Worm (Caenorhabditis elegans) whole organism, L1 larva: Measurements from ENCODE around the gene W08E12.2.

Experiments
- C04F5.9 ChIP-seq: sonication (generic microtip); optimal IDR thresholded peaks from 2 replicates; lab custom pipeline; 2016; ENCODE audit warnings: missing genetic modification characterization, missing compliant biosample characterization
- C16A3.4 ChIP-seq: fragments of 150-350 bp; optimal IDR thresholded peaks from 2 replicates; lab custom pipeline; 2014; ENCODE audit warnings: missing biosample characterization, missing genetic modification characterization
- Y116A8C.19 ChIP-seq: sonication (generic microtip); optimal IDR thresholded peaks from 2 replicates; lab custom pipeline; 2016; ENCODE audit warnings: missing compliant biosample characterization, missing genetic modification characterization, borderline replicate concordance
- aly-2 ChIP-seq: fragments of 150-350 bp; optimal IDR thresholded peaks from 2 replicates; lab custom pipeline; 2014; ENCODE audit warnings: missing biosample characterization, missing genetic modification characterization
- ama-1 ChIP-seq: fragments of 150-350 bp; optimal IDR thresholded peaks from 2 replicates; lab custom pipeline; 2014
- ceh-63 ChIP-seq: fragments of 200-800 bp; sonication (Bioruptor generic); optimal IDR thresholded peaks from 2 replicates; lab custom pipeline; 2018; ENCODE audit warnings: mild to moderate bottlenecking, missing genetic modification characterization, missing compliant biosample characterization
- ceh-8 ChIP-seq: fragments of 200-800 bp; sonication (Bioruptor generic); optimal IDR thresholded peaks from 2 replicates; lab custom pipeline; 2018; ENCODE audit warnings: mild to moderate bottlenecking, missing genetic modification characterization, moderate library complexity, missing compliant biosample characterization
- ceh-88 ChIP-seq: fragments of 200-800 bp; sonication (Bioruptor generic); IDR thresholded peaks from 2 replicates; pipeline ENCODE4 v1.3.6; 2022; ENCODE audit warnings: missing genetic modification characterization, missing compliant biosample characterization
- ceh-90 ChIP-seq: sonication (generic microtip); optimal IDR thresholded peaks from 2 replicates; lab custom pipeline; 2016; ENCODE audit warnings: missing genetic modification characterization, missing compliant biosample characterization
- ces-1 ChIP-seq: fragments of 150-350 bp; optimal IDR thresholded peaks from 2 replicates; lab custom pipeline; 2014; ENCODE audit warnings: missing biosample characterization, missing genetic modification reagents, missing genetic modification characterization
- dpl-1 ChIP-seq, 3 experiments: fragments of 150-350 bp in 2 of 3; sonication (generic microtip) in 1 of 3; optimal IDR thresholded peaks; 2 replicates each; lab custom pipeline; 2014 to 2017; ENCODE audit warnings: missing biosample characterization in 3 of 3, missing genetic modification characterization in 3 of 3, missing genetic modification reagents in 3 of 3
- efl-1 ChIP-seq, 4 experiments: fragments of 150-350 bp; optimal IDR thresholded peaks in 3 of 4; peaks in 1 of 4; 1 replicate in 1 of 4; 2 replicates in 3 of 4; lab custom pipeline; 2014; ENCODE audit warnings: missing biosample characterization in 2 of 4, missing genetic modification characterization in 2 of 4, missing genetic modification reagents in 2 of 4
- egl-13 ChIP-seq: sonication (generic microtip); optimal IDR thresholded peaks from 2 replicates; lab custom pipeline; 2016; ENCODE audit warnings: missing genotype, missing genetic modification reagents, missing genetic modification characterization, missing compliant biosample characterization
- egl-27 ChIP-seq, 2 experiments: fragments of 150-350 bp in 1 of 2; sonication (generic microtip); optimal IDR thresholded peaks; 3 replicates each; lab custom pipeline; 2017 to 2018; ENCODE audit warnings: missing biosample characterization in 2 of 2, missing genetic modification characterization in 2 of 2, missing genetic modification reagents in 2 of 2
- elt-2 ChIP-seq: sonication (generic microtip); optimal IDR thresholded peaks from 2 replicates; lab custom pipeline; 2016; ENCODE audit warnings: missing genetic modification characterization, mild to moderate bottlenecking, inconsistent platforms, missing compliant biosample characterization, missing genetic modification reagents
- elt-3 ChIP-seq, 6 experiments: fragments of 150-350 bp in 1 of 6; sonication (generic microtip); optimal IDR thresholded peaks; 2 replicates each; lab custom pipeline; 2017 to 2018; ENCODE audit warnings: missing biosample characterization in 6 of 6, missing genetic modification characterization in 6 of 6, inconsistent platforms in 1 of 6
- fkh-10 ChIP-seq: sonication (generic microtip); optimal IDR thresholded peaks from 2 replicates; lab custom pipeline; 2017; ENCODE audit warnings: missing biosample characterization, missing genetic modification reagents, missing genetic modification characterization
- fkh-4 ChIP-seq: sonication (generic microtip); optimal IDR thresholded peaks from 2 replicates; lab custom pipeline; 2016; ENCODE audit warnings: missing compliant biosample characterization, missing genetic modification characterization, borderline replicate concordance
- fkh-8 ChIP-seq: sonication (generic microtip); optimal IDR thresholded peaks from 2 replicates; lab custom pipeline; 2016; ENCODE audit warnings: mild to moderate bottlenecking, missing genetic modification characterization, missing compliant biosample characterization
- isw-1 ChIP-seq: fragments of 200-800 bp; sonication (Bioruptor generic); IDR thresholded peaks from 2 replicates; pipeline ENCODE4 v1.3.6; 2022; ENCODE audit warnings: missing genetic modification characterization, missing compliant biosample characterization
- jun-1 ChIP-seq: fragments of 150-350 bp; optimal IDR thresholded peaks from 2 replicates; lab custom pipeline; 2014; ENCODE audit warnings: missing biosample characterization, missing genetic modification reagents, missing genetic modification characterization
- lin-14 ChIP-seq: fragments of 200-800 bp; sonication (Bioruptor generic); optimal IDR thresholded peaks from 2 replicates; lab custom pipeline; 2018; ENCODE audit warnings: mild to moderate bottlenecking, missing genetic modification characterization, moderate library complexity, missing compliant biosample characterization
- lin-35 ChIP-seq, 2 experiments: fragments of 150-350 bp; optimal IDR thresholded peaks; 2 replicates each; lab custom pipeline; 2014; ENCODE audit warnings: missing biosample characterization in 2 of 2, missing genetic modification characterization in 2 of 2, missing genetic modification reagents in 2 of 2
- mab-9 ChIP-seq: fragments of 200-800 bp; sonication (Bioruptor generic); IDR thresholded peaks from 2 replicates; pipeline ENCODE4 v1.3.6; 2022; ENCODE audit warnings: missing genetic modification reagents, missing genetic modification characterization, missing compliant biosample characterization
- mdl-1 ChIP-seq, 2 experiments: fragments of 150-350 bp; optimal IDR thresholded peaks; 2 replicates each; lab custom pipeline; 2014 to 2017; ENCODE audit warnings: missing biosample characterization in 2 of 2, missing genetic modification characterization in 2 of 2, inconsistent platforms in 1 of 2
- mef-2 ChIP-seq: fragments of 150-350 bp; optimal IDR thresholded peaks from 2 replicates; lab custom pipeline; 2014; ENCODE audit warnings: missing biosample characterization, missing genetic modification characterization
- mep-1 ChIP-seq: fragments of 150-350 bp; optimal IDR thresholded peaks from 2 replicates; lab custom pipeline; 2014; ENCODE audit warnings: missing biosample characterization, missing genetic modification characterization
- nhr-11 ChIP-seq: fragments of 150-350 bp; optimal IDR thresholded peaks from 2 replicates; lab custom pipeline; 2014; ENCODE audit warnings: missing biosample characterization, missing genetic modification characterization
- nhr-19 ChIP-seq: fragments of 200-800 bp; sonication (Bioruptor generic); conservative IDR thresholded peaks from 2 replicates; pipeline ENCODE4 v1.3.6; 2022; ENCODE audit warnings: missing genetic modification characterization, missing compliant biosample characterization
- nhr-237 ChIP-seq: fragments of 150-350 bp; optimal IDR thresholded peaks from 2 replicates; lab custom pipeline; 2014; ENCODE audit warnings: missing biosample characterization, missing genetic modification characterization
- nhr-28 ChIP-seq: fragments of 150-350 bp; optimal IDR thresholded peaks from 2 replicates; lab custom pipeline; 2014; ENCODE audit warnings: missing biosample characterization, missing genetic modification characterization
- nhr-47 ChIP-seq: sonication (generic microtip); optimal IDR thresholded peaks from 2 replicates; lab custom pipeline; 2016; ENCODE audit warnings: mild to moderate bottlenecking, missing genetic modification characterization, moderate library complexity, missing compliant biosample characterization
- nhr-71 ChIP-seq: sonication (generic microtip); optimal IDR thresholded peaks from 2 replicates; lab custom pipeline; 2016; ENCODE audit warnings: mild to moderate bottlenecking, missing genetic modification characterization, moderate library complexity, missing compliant biosample characterization
- nhr-77 ChIP-seq: fragments of 150-350 bp; optimal IDR thresholded peaks from 2 replicates; lab custom pipeline; 2014; ENCODE audit warnings: missing biosample characterization, missing genetic modification characterization
- nhr-84 ChIP-seq: sonication (generic microtip); optimal IDR thresholded peaks from 2 replicates; lab custom pipeline; 2017; ENCODE audit warnings: missing biosample characterization, missing genetic modification characterization
- nhr-90 ChIP-seq: sonication (generic microtip); optimal IDR thresholded peaks from 2 replicates; lab custom pipeline; 2016; ENCODE audit warnings: mild to moderate bottlenecking, missing genetic modification characterization, missing compliant biosample characterization; ENCODE audit not compliant: poor library complexity
- pag-3 ChIP-seq: sonication (generic microtip); optimal IDR thresholded peaks from 2 replicates; lab custom pipeline; 2017; ENCODE audit warnings: missing genetic modification characterization, mild to moderate bottlenecking, missing compliant biosample characterization, antibody characterized with exemption, borderline replicate concordance; ENCODE audit not compliant: insufficient read depth
- pax-3 ChIP-seq: fragments of 200-800 bp; sonication (Bioruptor generic); optimal IDR thresholded peaks from 2 replicates; lab custom pipeline; 2018; ENCODE audit warnings: mild to moderate bottlenecking, missing genetic modification characterization, moderate library complexity, missing compliant biosample characterization
- pqm-1 ChIP-seq: sonication (generic microtip); optimal IDR thresholded peaks from 3 replicates; lab custom pipeline; 2017; ENCODE audit warnings: missing biosample characterization, missing genetic modification characterization
- sox-4 ChIP-seq: sonication (generic microtip); optimal IDR thresholded peaks from 2 replicates; lab custom pipeline; 2016; ENCODE audit warnings: missing genetic modification characterization, missing compliant biosample characterization
- sup-37 ChIP-seq: fragments of 200-800 bp; sonication (Bioruptor generic); optimal IDR thresholded peaks from 2 replicates; lab custom pipeline; 2018; ENCODE audit warnings: mild to moderate bottlenecking, missing genetic modification characterization, missing compliant biosample characterization
- swsn-7 ChIP-seq: sonication (generic microtip); optimal IDR thresholded peaks from 2 replicates; lab custom pipeline; 2016; ENCODE audit warnings: missing genetic modification characterization, missing compliant biosample characterization
- unc-62 ChIP-seq: fragments of 150-350 bp; optimal IDR thresholded peaks from 2 replicates; lab custom pipeline; 2014; ENCODE audit warnings: missing biosample characterization, missing genetic modification reagents, missing genetic modification characterization
- unc-86 ChIP-seq: sonication (generic microtip); optimal IDR thresholded peaks from 2 replicates; lab custom pipeline; 2016; ENCODE audit warnings: missing genetic modification characterization, missing compliant biosample characterization
- unc-98 ChIP-seq: fragments of 200-800 bp; sonication (Bioruptor generic); IDR thresholded peaks from 2 replicates; pipeline ENCODE4 v1.3.6; 2022; ENCODE audit warnings: missing genetic modification characterization, missing compliant biosample characterization
- vab-15 ChIP-seq: sonication (generic microtip); optimal IDR thresholded peaks from 2 replicates; lab custom pipeline; 2017; ENCODE audit warnings: missing genotype, mild to moderate bottlenecking, missing genetic modification characterization, missing compliant biosample characterization
- xbp-1 ChIP-seq: sonication (generic microtip); optimal IDR thresholded peaks from 2 replicates; lab custom pipeline; 2016; ENCODE audit warnings: missing genetic modification characterization, missing compliant biosample characterization
- ztf-11 ChIP-seq, 2 experiments: sonication (generic microtip); optimal IDR thresholded peaks; 2 replicates each; lab custom pipeline; 2016 to 2017; ENCODE audit warnings: missing genetic modification characterization in 2 of 2, missing biosample characterization in 1 of 2, missing compliant biosample characterization in 1 of 2

The W08E12.2 gene

ce11 chrIV:3338176-3338575, 32.5 kb downstream of the W08E12.2 start:
- TF ChIP-seq ceh-88 (GFP tag; lab: Robert Waterston, UW) (no peak), ama-1 (lab: Kevin White, UChicago) (no peak), fkh-10 (GFP tag; lab: Kevin White, UChicago) (no peak), ces-1 (GFP tag; lab: Kevin White, UChicago) (no peak), nhr-11 (tag; lab: Kevin White, UChicago) (no peak), lin-14 (GFP tag; lab: Kevin White, UChicago) (no peak), efl-1 (optimal IDR thresholded peaks at IDR 0.05; lab: Kevin White, UChicago) (no peak), efl-1 (GFP tag; optimal IDR thresholded peaks at IDR 0.05 in 1 of 2; lab: Kevin White, UChicago) (peak in 1 of 2 experiments; percentile 81), mdl-1 (tag; optimal IDR thresholded peaks at IDR 0.05; lab: Kevin White, UChicago) (no peak), egl-13 (tag; lab: Kevin White, UChicago) (no peak)

- TF ChIP-seq ztf-11 (tag; optimal IDR thresholded peaks at IDR 0.05; lab: Kevin White, UChicago) (peak in 1 of 2 experiments; percentile 69), pag-3 (tag; lab: Kevin White, UChicago) (no peak), swsn-7 (tag; lab: Kevin White, UChicago) (peak; percentile 88), nhr-71 (tag; lab: Kevin White, UChicago) (peak; percentile 93), nhr-237 (tag; lab: Kevin White, UChicago) (peak; percentile 40), lin-35 (GFP tag; optimal IDR thresholded peaks at IDR 0.05; lab: Kevin White, UChicago) (peak; percentile 96 to 97), dpl-1 (GFP tag; optimal IDR thresholded peaks at IDR 0.05; lab: Kevin White, UChicago) (peak; percentile 96 to 98 (median 97)), nhr-84 (no peak), mep-1 (tag; lab: Kevin White, UChicago) (peak; percentile 94), fkh-8 (tag; lab: Kevin White, UChicago) (peak; percentile 87), sup-37 (no peak), ceh-90 (tag; lab: Kevin White, UChicago) (peak; percentile 34), fkh-4 (tag; lab: Kevin White, UChicago) (peak; percentile 36), nhr-19 (peak; percentile 88), nhr-28 (tag; lab: Kevin White, UChicago) (no peak), ces-1 (GFP tag; lab: Kevin White, UChicago) (no peak), mef-2 (tag; lab: Kevin White, UChicago) (peak; percentile 23), egl-27 (tag; optimal IDR thresholded peaks at IDR 0.05; lab: Kevin White, UChicago) (no peak), unc-86 (tag; lab: Kevin White, UChicago) (peak; percentile 85), isw-1 (GFP tag; lab: Robert Waterston, UW) (peak; percentile 89), unc-62 (GFP tag; lab: Kevin White, UChicago) (no peak), C16A3.4 (peak; percentile 88), elt-2 (peak; percentile 8), sox-4 (tag; lab: Kevin White, UChicago) (peak; percentile 59), jun-1 (tag; lab: Kevin White, UChicago) (peak; percentile 75), aly-2 (tag; lab: Kevin White, UChicago) (no peak), mab-9 (GFP tag; lab: Robert Waterston, UW) (peak; percentile 55; the same call in 1 of the 2 replicates), pqm-1 (tag; lab: Kevin White, UChicago) (no peak), ceh-8 (peak; percentile 20), nhr-47 (tag; lab: Kevin White, UChicago) (peak; percentile 92), vab-15 (no peak), efl-1 (optimal IDR thresholded peaks at IDR 0.05; lab: Kevin White, UChicago) (peak; percentile 97 to 99), efl-1 (GFP tag; optimal IDR thresholded peaks at IDR 0.05 in 1 of 2; lab: Kevin White, UChicago) (peak; percentile 96 to 99), elt-3 (tag; optimal IDR thresholded peaks at IDR 0.05; lab: Kevin White, UChicago) (peak in 2 of 6 experiments; percentile 64 to 77), nhr-11 (tag; lab: Kevin White, UChicago) (peak; percentile 23), xbp-1 (tag; lab: Kevin White, UChicago) (peak; percentile 88), ceh-88 (GFP tag; lab: Robert Waterston, UW) (peak; percentile 54; the same call in 1 of the 2 replicates), pax-3 (tag; lab: Kevin White, UChicago) (peak; percentile 33), nhr-77 (tag; lab: Kevin White, UChicago) (peak; percentile 73), mdl-1 (tag; optimal IDR thresholded peaks at IDR 0.05; lab: Kevin White, UChicago) (peak in 1 of 2 experiments; percentile 75), ceh-63 (GFP tag; lab: Kevin White, UChicago) (no peak), Y116A8C.19 (tag; lab: Kevin White, UChicago) (no peak), nhr-90 (tag; lab: Kevin White, UChicago) (peak; percentile 80), unc-98 (GFP tag; lab: Robert Waterston, UW) (no peak), C04F5.9 (tag; lab: Kevin White, UChicago) (peak; percentile 52)
These were observed 33.0 kb downstream of the W08E12.2 start, which contains the start of gene hrpa-1 for ce11 chrIV:3338676-3339075. Gene hrpa-1 (minus strand): TSS chrIV:3338867.
